Fruit fly (Drosophila melanogaster): Measurements from ENCODE around the gene CG9213.

DNA sequence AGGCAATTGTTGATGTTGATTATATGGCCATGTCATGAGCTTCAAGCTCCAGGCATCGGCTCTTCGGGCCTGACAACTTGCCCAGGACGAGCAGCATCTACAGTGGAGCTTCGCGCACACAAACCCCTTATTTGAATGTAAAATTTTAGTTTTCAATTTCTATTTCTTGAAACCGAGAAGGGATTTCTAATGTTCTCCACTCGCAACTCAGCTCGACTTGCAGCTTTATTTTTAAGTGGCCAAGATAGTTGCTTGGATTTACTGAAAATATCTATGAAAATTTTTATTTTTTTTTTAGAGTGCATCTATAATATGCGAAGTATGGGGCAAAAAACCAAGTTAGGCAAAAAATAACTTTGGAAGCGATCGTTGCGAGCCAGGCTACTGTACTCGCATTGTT lies 36.6 kb upstream of the CG9213 start:
- TF ChIP-seq CG8478 (optimal IDR thresholded peaks at IDR 0.05) (no peak), CTCF (optimal IDR thresholded peaks at IDR 0.05) (no peak)

Measured in S2 (cell line).